Fruit fly (Drosophila melanogaster): ENCODE data around the gene Ifrd1.

Ifrd1 gene

DNA sequence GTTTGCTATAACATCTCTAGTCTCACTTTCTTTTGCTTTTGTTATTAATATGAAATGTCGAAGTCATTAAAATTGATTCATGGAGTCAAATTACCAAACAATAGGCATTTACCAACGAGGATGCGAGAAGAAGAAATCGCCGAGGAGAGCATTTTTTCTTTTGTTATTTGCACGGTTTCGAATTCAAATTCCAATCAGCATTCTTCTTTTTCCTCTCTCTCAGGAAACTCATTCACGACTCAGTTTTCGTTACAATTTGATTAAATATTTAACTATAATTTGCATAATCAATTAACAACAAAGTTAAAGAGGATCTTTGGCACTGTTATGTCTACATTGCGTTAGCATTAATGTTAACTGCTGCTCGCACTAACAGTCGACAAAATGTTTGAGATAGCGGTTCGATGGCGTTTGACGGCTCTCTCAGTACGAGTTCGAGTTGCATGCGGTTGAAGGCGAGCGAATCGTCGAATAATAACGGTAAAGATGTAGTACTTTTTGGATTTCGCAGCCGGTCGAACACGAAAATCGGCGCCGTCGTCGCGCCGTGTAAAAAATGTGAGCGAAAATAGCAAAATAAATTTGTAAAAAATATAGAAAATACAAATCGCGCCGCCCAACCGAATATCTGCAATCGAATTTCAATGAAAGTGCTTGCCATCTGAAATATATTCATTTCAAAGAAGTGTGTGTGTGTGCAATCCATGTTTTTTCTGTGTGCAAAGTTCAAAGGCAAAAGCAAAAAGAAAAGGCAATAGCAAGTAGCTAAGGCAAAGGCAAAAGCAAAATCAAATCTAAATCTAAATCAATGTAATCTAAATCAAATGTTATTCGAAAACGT, 13.7 kb upstream of the Ifrd1 start:
- no peak for TF ChIP-seq gl (tag; optimal IDR thresholded peaks at IDR 0.05)
- TF ChIP-seq CG12605 (GFP tag; IDR thresholded peaks at IDR 0.05): 0 out of 2 replicates have a peak, but pooled peaks have one; percentile 6
- TF ChIP-seq Pif1B (GFP tag; optimal IDR thresholded peaks at IDR 0.05): peak; percentile 6
- TF ChIP-seq CG34367 (tag; optimal IDR thresholded peaks at IDR 0.05): no peak
- no peak for TF ChIP-seq Snoo (tag; optimal IDR thresholded peaks at IDR 0.05)
- TF ChIP-seq CG4496 (GFP tag; IDR thresholded peaks at IDR 0.05): 0 out of 3 replicates have a peak, but pooled peaks have one; percentile 13
- no peak for TF ChIP-seq CG8301 (tag; optimal IDR thresholded peaks at IDR 0.05)
- no peak for TF ChIP-seq CG9948 (tag; optimal IDR thresholded peaks at IDR 0.05)
- TF ChIP-seq CG14655 (GFP tag; optimal IDR thresholded peaks at IDR 0.05): peak; percentile 4
- peak; percentile 49 for TF ChIP-seq D1 (tag; optimal IDR thresholded peaks at IDR 0.05)
- no peak for TF ChIP-seq fd96Ca (GFP tag; IDR thresholded peaks at IDR 0.05)
- TF ChIP-seq CG15710 (tag; optimal IDR thresholded peaks at IDR 0.05): no peak
- TF ChIP-seq Pif1A (GFP tag; optimal IDR thresholded peaks at IDR 0.05): no peak
- TF ChIP-seq rn (GFP tag; IDR thresholded peaks at IDR 0.05): no peak
- no peak for TF ChIP-seq EcR (GFP tag; optimal IDR thresholded peaks at IDR 0.05)
- TF ChIP-seq Ets98B (GFP tag; IDR thresholded peaks at IDR 0.05): no peak
- TF ChIP-seq CG32121 (GFP tag; IDR thresholded peaks at IDR 0.05): 0 out of 2 replicates have a peak, but pooled peaks have one; percentile 8
- TF ChIP-seq CG10348 (GFP tag; IDR thresholded peaks at IDR 0.05): no peak
- no peak for TF ChIP-seq CG8159 (tag; optimal IDR thresholded peaks at IDR 0.05)
- no peak for TF ChIP-seq CG17806 (tag; optimal IDR thresholded peaks at IDR 0.05)

DNA sequence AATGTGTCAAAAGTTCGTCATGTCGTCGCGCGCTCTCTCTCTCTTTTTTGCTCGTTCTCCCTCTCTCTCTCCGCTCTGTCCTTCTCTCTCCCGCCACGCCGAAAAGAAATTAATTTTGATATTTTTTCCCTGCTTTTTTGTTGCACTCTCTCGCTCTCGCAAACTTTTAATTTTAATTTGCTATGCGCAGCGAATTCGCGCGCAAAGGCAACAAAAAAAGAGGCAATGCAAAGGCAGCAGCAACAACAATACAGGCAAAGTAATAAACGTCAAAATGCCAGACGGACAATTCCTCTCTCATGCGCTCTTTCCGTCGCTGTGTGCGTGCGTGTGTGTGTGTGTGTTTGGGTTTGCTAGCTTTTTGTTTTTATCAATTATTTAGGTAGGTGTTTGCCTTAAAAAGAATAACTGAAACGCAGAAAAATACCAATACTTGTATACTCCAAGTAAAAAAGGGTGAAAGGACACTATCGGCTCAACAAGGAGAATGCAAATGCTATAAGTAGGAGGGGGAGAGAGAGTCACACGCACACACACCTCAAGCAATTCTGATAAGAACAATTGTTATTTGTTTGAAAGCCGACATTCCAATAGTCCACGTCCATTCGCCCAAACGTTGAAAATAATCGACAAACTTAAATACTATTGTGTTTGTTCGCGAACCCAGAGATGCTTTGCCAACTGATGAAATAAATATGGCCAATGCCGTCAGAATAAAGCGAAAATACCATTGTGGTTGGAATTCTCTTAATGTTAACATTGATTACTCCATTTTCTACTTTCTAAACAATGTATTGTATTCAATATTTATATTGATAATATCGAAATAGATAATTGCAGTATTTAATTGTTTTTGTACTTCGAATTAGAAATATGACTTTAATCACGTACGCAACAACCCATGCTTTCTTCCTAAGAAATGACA, 12.6 kb upstream of the Ifrd1 start:
- TF ChIP-seq fd96Ca (GFP tag; IDR thresholded peaks at IDR 0.05): peak; percentile 51; the same call in 2 of the 3 replicates
- TF ChIP-seq CG4496 (GFP tag; IDR thresholded peaks at IDR 0.05): peak; percentile 59; the same call in 2 of the 3 replicates
- no peak for TF ChIP-seq CG34367 (tag; optimal IDR thresholded peaks at IDR 0.05)
- TF ChIP-seq CG8159 (tag; optimal IDR thresholded peaks at IDR 0.05): peak; percentile 37
- peak; percentile 9 for TF ChIP-seq EcR (GFP tag; optimal IDR thresholded peaks at IDR 0.05)
- peak; percentile 17 for TF ChIP-seq Pif1B (GFP tag; optimal IDR thresholded peaks at IDR 0.05)
- peak; percentile 14 for TF ChIP-seq CG15710 (tag; optimal IDR thresholded peaks at IDR 0.05)
- TF ChIP-seq CG32121 (GFP tag; IDR thresholded peaks at IDR 0.05): peak; percentile 32; the same call in 1 of the 2 replicates
- TF ChIP-seq CG12605 (GFP tag; IDR thresholded peaks at IDR 0.05): peak; percentile 78
- TF ChIP-seq Snoo (tag; optimal IDR thresholded peaks at IDR 0.05): no peak
- TF ChIP-seq gl (tag; optimal IDR thresholded peaks at IDR 0.05): peak; percentile 57
- no peak for TF ChIP-seq CG9948 (tag; optimal IDR thresholded peaks at IDR 0.05)
- TF ChIP-seq rn (GFP tag; IDR thresholded peaks at IDR 0.05): no peak
- TF ChIP-seq Ets98B (GFP tag; IDR thresholded peaks at IDR 0.05): peak; percentile 65; the same call in 1 of the 2 replicates
- peak; percentile 23 for TF ChIP-seq CG14655 (GFP tag; optimal IDR thresholded peaks at IDR 0.05)
- TF ChIP-seq D1 (tag; optimal IDR thresholded peaks at IDR 0.05): peak; percentile 4
- no peak for TF ChIP-seq Pif1A (GFP tag; optimal IDR thresholded peaks at IDR 0.05)
- TF ChIP-seq CG10348 (GFP tag; IDR thresholded peaks at IDR 0.05): no peak
- no peak for TF ChIP-seq CG8301 (tag; optimal IDR thresholded peaks at IDR 0.05)
- no peak for TF ChIP-seq CG17806 (tag; optimal IDR thresholded peaks at IDR 0.05)
- TF ChIP-seq CG13204 (GFP tag; optimal IDR thresholded peaks at IDR 0.05): peak; percentile 46

DNA sequence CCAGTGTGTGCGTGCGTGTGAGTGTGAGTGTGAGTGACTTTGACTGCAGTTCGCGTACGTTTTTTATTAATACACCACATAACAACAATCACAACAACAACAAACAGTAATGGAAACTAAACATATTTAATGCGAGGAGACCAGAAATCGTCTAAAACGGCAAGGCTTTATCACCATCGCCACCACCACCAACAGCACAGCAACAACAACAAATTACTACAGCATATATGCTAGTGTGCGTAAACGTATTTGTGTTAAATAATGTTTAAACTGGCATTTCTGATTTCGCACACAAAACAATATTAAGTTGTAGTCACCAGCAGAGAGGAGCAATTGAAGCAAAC, 11.9 kb upstream of the Ifrd1 start:
- TF ChIP-seq CG9948 (tag; optimal IDR thresholded peaks at IDR 0.05): no peak
- no peak for TF ChIP-seq CG12605 (GFP tag; IDR thresholded peaks at IDR 0.05)
- no peak for TF ChIP-seq CG32121 (GFP tag; IDR thresholded peaks at IDR 0.05)
- no peak for TF ChIP-seq CG8301 (tag; optimal IDR thresholded peaks at IDR 0.05)
- no peak for TF ChIP-seq gl (tag; optimal IDR thresholded peaks at IDR 0.05)
- no peak for TF ChIP-seq CG10348 (GFP tag; IDR thresholded peaks at IDR 0.05)
- TF ChIP-seq Snoo (tag; optimal IDR thresholded peaks at IDR 0.05): no peak
- TF ChIP-seq CG8159 (tag; optimal IDR thresholded peaks at IDR 0.05): no peak
- TF ChIP-seq CG17806 (tag; optimal IDR thresholded peaks at IDR 0.05): no peak
- TF ChIP-seq CG14655 (GFP tag; optimal IDR thresholded peaks at IDR 0.05): no peak
- no peak for TF ChIP-seq Pif1A (GFP tag; optimal IDR thresholded peaks at IDR 0.05)
- TF ChIP-seq rn (GFP tag; IDR thresholded peaks at IDR 0.05): no peak
- TF ChIP-seq CG15710 (tag; optimal IDR thresholded peaks at IDR 0.05): no peak
- TF ChIP-seq Pif1B (GFP tag; optimal IDR thresholded peaks at IDR 0.05): no peak
- TF ChIP-seq CG13204 (GFP tag; optimal IDR thresholded peaks at IDR 0.05): no peak
- no peak for TF ChIP-seq Ets98B (GFP tag; IDR thresholded peaks at IDR 0.05)

dm6 chr2L:2885503-2886225, 11.4 kb upstream of the Ifrd1 start, which contains the start of the genes NTPase and lilli:
NTPase (minus strand) TSS chr2L:2885850.
lilli (plus strand) TSS chr2L:2885929.
- TF ChIP-seq CG34367 (tag; optimal IDR thresholded peaks at IDR 0.05) (no peak), CG15710 (tag; optimal IDR thresholded peaks at IDR 0.05) (no peak), EcR (GFP tag; optimal IDR thresholded peaks at IDR 0.05) (peak; percentile 17), fd96Ca (GFP tag; IDR thresholded peaks at IDR 0.05) (peak; percentile 75; the same call in 2 of the 3 replicates), Pif1B (GFP tag; optimal IDR thresholded peaks at IDR 0.05) (peak; percentile 28), CG17806 (tag; optimal IDR thresholded peaks at IDR 0.05) (no peak), Ets98B (GFP tag; IDR thresholded peaks at IDR 0.05) (peak; percentile 25; the same call in 1 of the 2 replicates), CG14655 (GFP tag; optimal IDR thresholded peaks at IDR 0.05) (peak; percentile 38), CG13204 (GFP tag; optimal IDR thresholded peaks at IDR 0.05) (no peak), CG4496 (GFP tag; IDR thresholded peaks at IDR 0.05) (peak; percentile 73; the same call in 2 of the 3 replicates), D1 (tag; optimal IDR thresholded peaks at IDR 0.05) (no peak), CG8159 (tag; optimal IDR thresholded peaks at IDR 0.05) (peak; percentile 5), CG10348 (GFP tag; IDR thresholded peaks at IDR 0.05) (no peak), Pif1A (GFP tag; optimal IDR thresholded peaks at IDR 0.05) (peak; percentile 53), gl (tag; optimal IDR thresholded peaks at IDR 0.05) (no peak), Snoo (tag; optimal IDR thresholded peaks at IDR 0.05) (no peak), CG8301 (tag; optimal IDR thresholded peaks at IDR 0.05) (no peak), CG32121 (GFP tag; IDR thresholded peaks at IDR 0.05) (no peak), rn (GFP tag; IDR thresholded peaks at IDR 0.05) (no peak), CG12605 (GFP tag; IDR thresholded peaks at IDR 0.05) (peak; percentile 7; the same call in 1 of the 2 replicates), CG9948 (tag; optimal IDR thresholded peaks at IDR 0.05) (no peak)

Measured in whole organism, pupa.